Fruit fly (Drosophila melanogaster): ENCODE data around the gene CG44085.

Gene CG44085

dm6 chr2L:13219281-13220092 is 41.3 kb upstream of the CG44085 start, which contains the start of the genes CG9426 and mRF1 (continued):
- no peak for TF ChIP-seq CG4820 (GFP tag; optimal IDR thresholded peaks at IDR 0.05)
- no peak for TF ChIP-seq Hr51 (GFP tag; optimal IDR thresholded peaks at IDR 0.05)
- TF ChIP-seq Ravus (GFP tag; IDR thresholded peaks at IDR 0.05), result no peak
- peak; percentile 24 for TF ChIP-seq dm (GFP tag; optimal IDR thresholded peaks at IDR 0.05)
- TF ChIP-seq crol (GFP tag; IDR thresholded peaks at IDR 0.05), result no peak
- no peak for TF ChIP-seq emc (GFP tag; optimal IDR thresholded peaks at IDR 0.05)
- TF ChIP-seq chinmo (GFP tag; IDR thresholded peaks at IDR 0.05; ENCODE audit: partially characterized antibody), result peak; percentile 98
- TF ChIP-seq lbe (GFP tag; optimal IDR thresholded peaks at IDR 0.05), result peak; percentile 34
- peak; percentile 96 for TF ChIP-seq inv (GFP tag; IDR thresholded peaks at IDR 0.05; ENCODE audit: partially characterized antibody)
- TF ChIP-seq CG17568 (GFP tag; optimal IDR thresholded peaks at IDR 0.05), result no peak
- TF ChIP-seq CG7928 (GFP tag; optimal IDR thresholded peaks at IDR 0.05), result no peak
- peak; percentile 58 for TF ChIP-seq CG14710 (tag; optimal IDR thresholded peaks at IDR 0.05)
- peak; percentile 83 for TF ChIP-seq MBD-R2 (GFP tag; IDR thresholded peaks at IDR 0.05)
- peak; percentile 94 for TF ChIP-seq CG14860 (GFP tag; IDR thresholded peaks at IDR 0.05; ENCODE audit: partially characterized antibody)
- no peak for TF ChIP-seq CG9215 (GFP tag; IDR thresholded peaks at IDR 0.05)
- TF ChIP-seq CG6791 (GFP tag; IDR thresholded peaks at IDR 0.05; ENCODE audit: partially characterized antibody), result peak; percentile 97
- TF ChIP-seq pfk (GFP tag; optimal IDR thresholded peaks at IDR 0.05), result no peak
- no peak for TF ChIP-seq Dfd (GFP tag; optimal IDR thresholded peaks at IDR 0.05)
- no peak for TF ChIP-seq Ets65A (GFP tag)
- TF ChIP-seq CG17359 (tag; optimal IDR thresholded peaks at IDR 0.05), result peak; percentile 20
- no peak for TF ChIP-seq Rx (GFP tag; IDR thresholded peaks at IDR 0.05)
- no peak for TF ChIP-seq dmrt11E (tag; optimal IDR thresholded peaks at IDR 0.05)
- TF ChIP-seq CG18262 (tag; optimal IDR thresholded peaks at IDR 0.05), result peak; percentile 15
- no peak for TF ChIP-seq bsh (GFP tag; optimal IDR thresholded peaks at IDR 0.05)
- peak; percentile 31 for TF ChIP-seq Hsf (GFP tag; optimal IDR thresholded peaks at IDR 0.05)
- no peak for TF ChIP-seq HLHmδ (GFP tag; optimal IDR thresholded peaks at IDR 0.05)
- no peak for TF ChIP-seq CG17328 (GFP tag; IDR thresholded peaks at IDR 0.05)
- peak; percentile 50 for TF ChIP-seq CG12391 (tag; optimal IDR thresholded peaks at IDR 0.05)
- peak; percentile 31 for TF ChIP-seq grau (tag; optimal IDR thresholded peaks at IDR 0.05)
- TF ChIP-seq CG2120 (GFP tag; optimal IDR thresholded peaks at IDR 0.05), result peak; percentile 36
- no peak for TF ChIP-seq Lpt (GFP tag; optimal IDR thresholded peaks at IDR 0.05)
- TF ChIP-seq Ets97D (GFP tag; optimal IDR thresholded peaks at IDR 0.05), result peak; percentile 63
- TF ChIP-seq cg (GFP tag; optimal IDR thresholded peaks at IDR 0.05), result peak; percentile 53
- peak; percentile 3 for TF ChIP-seq CG13894 (tag; optimal IDR thresholded peaks at IDR 0.05)
- no peak for TF ChIP-seq chn (GFP tag; optimal IDR thresholded peaks at IDR 0.05)
- peak; percentile 48 for TF ChIP-seq CG15601 (tag; optimal IDR thresholded peaks at IDR 0.05)
- peak; percentile 93 for TF ChIP-seq Doc3 (GFP tag; IDR thresholded peaks at IDR 0.05; ENCODE audit: partially characterized antibody)
- no peak for TF ChIP-seq Atf3 (GFP tag; optimal IDR thresholded peaks at IDR 0.05)
- no peak for TF ChIP-seq br (optimal IDR thresholded peaks at IDR 0.05)
- no peak for TF ChIP-seq tin (GFP tag; optimal IDR thresholded peaks at IDR 0.05)
- TF ChIP-seq Med (GFP tag), result peak; percentile 91
- TF ChIP-seq Dp (GFP tag; optimal IDR thresholded peaks at IDR 0.05), result peak; percentile 24
- no peak for TF ChIP-seq kah (GFP tag; optimal IDR thresholded peaks at IDR 0.05)
- peak; percentile 30 for TF ChIP-seq pho (GFP tag; optimal IDR thresholded peaks at IDR 0.05)
- TF ChIP-seq Gug (GFP tag; IDR thresholded peaks at IDR 0.05), result no peak; the same call in 3 of the 4 replicates
- peak; percentile 22 for TF ChIP-seq phol (tag; optimal IDR thresholded peaks at IDR 0.05)
- TF ChIP-seq sob (GFP tag; IDR thresholded peaks at IDR 0.05), result peak; percentile 43; the same call in 1 of the 2 replicates
- no peak for TF ChIP-seq en (GFP tag; optimal IDR thresholded peaks at IDR 0.05)
- TF ChIP-seq Stat92E (GFP tag; optimal IDR thresholded peaks at IDR 0.05), result peak in 1 of 3 experiments; percentile 34

Data from whole organism, embryonic.